Fruit fly (Drosophila melanogaster) Kc167 (cell line): ENCODE results near the gene ImpL2.

Experiments
- Myc ChIP-seq: fragments of >200 bp; optimal IDR thresholded peaks from 2 replicates; lab custom pipeline; 2017; ENCODE audit warnings: missing external identifiers
- Sin3A ChIP-seq: fragments of >200 bp; optimal IDR thresholded peaks from 2 replicates; lab custom pipeline; 2018; ENCODE audit warnings: missing external identifiers
- h ChIP-seq: fragments of >200 bp; optimal IDR thresholded peaks from 3 replicates; lab custom pipeline; 2018; ENCODE audit warnings: missing external identifiers
- psq ChIP-seq: fragments of >200 bp; optimal IDR thresholded peaks from 2 replicates; lab custom pipeline; 2017; ENCODE audit warnings: missing external identifiers
- ttk ChIP-seq: sonication (Bioruptor generic); optimal IDR thresholded peaks from 2 replicates; lab custom pipeline; 2017; ENCODE audit warnings: missing external identifiers

dm6 chr3L:4209731-4210130 lies 26.2 kb downstream of the ImpL2 start:
- TF ChIP-seq h (lab: Kevin White, UChicago) (no peak), ttk (lab: Kevin White, UChicago) (no peak), psq (lab: Kevin White, UChicago) (no peak), Sin3A (lab: Kevin White, UChicago) (no peak), Myc (lab: Kevin White, UChicago) (no peak)
